Worm (Caenorhabditis elegans): ENCODE data around the gene T20D4.10.

DNA sequence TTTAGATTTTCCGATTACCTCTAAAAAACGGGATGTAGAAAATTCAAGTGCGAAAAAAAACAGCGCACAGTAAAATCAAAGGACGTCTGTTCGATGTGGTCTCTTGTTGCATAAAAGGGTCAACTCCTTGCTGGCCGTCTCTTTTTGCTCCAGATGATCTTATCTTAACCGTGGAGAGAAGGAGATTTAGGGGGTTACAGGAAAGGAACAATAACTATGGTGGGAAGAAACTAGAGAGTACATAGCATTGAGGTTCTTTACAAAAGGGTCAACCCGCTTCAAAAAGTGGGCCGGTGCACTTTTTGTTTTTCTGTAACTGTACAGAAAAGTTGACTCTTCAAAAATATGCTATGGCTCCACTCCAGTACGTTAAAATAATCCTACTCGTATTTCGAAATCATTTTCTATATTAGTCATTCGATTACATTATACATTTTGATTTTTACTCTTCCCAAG is 31.5 kb downstream of the T20D4.10 start, which contains the start of the genes T20D4.19 and srj-9:
- TF ChIP-seq ceh-39 (tag; optimal IDR thresholded peaks at IDR 0.05) (no peak), sem-2 (GFP tag; optimal IDR thresholded peaks at IDR 0.05) (no peak), lsy-2 (tag; optimal IDR thresholded peaks at IDR 0.05) (no peak), sptf-1 (tag; optimal IDR thresholded peaks at IDR 0.05) (no peak), ces-1 (GFP tag; optimal IDR thresholded peaks at IDR 0.05) (no peak), elt-1 (tag; optimal IDR thresholded peaks at IDR 0.05; ENCODE audit: borderline replicate concordance, insufficient read depth) (no peak), unc-62 (GFP tag; optimal IDR thresholded peaks at IDR 0.05) (no peak), nhr-237 (tag; optimal IDR thresholded peaks at IDR 0.05) (no peak), ztf-11 (tag; optimal IDR thresholded peaks at IDR 0.05) (no peak), mep-1 (tag; optimal IDR thresholded peaks at IDR 0.05) (no peak), nhr-76 (tag; optimal IDR thresholded peaks at IDR 0.05) (no peak), nhr-28 (tag; optimal IDR thresholded peaks at IDR 0.05) (no peak), tbx-8 (GFP tag; optimal IDR thresholded peaks at IDR 0.05) (no peak)

Data from whole organism, mixed stage, embryonic.